Fruit fly (Drosophila melanogaster) whole organism, embryonic: ENCODE data around the gene lili.

Experiments
- Abd-B ChIP-seq: fragments of 200-800 bp; sonication (Bioruptor generic); optimal IDR thresholded peaks from 2 replicates; lab custom pipeline; 2018; ENCODE audit warnings: missing biosample characterization, mild to moderate bottlenecking, missing genetic modification characterization, moderate library complexity
- CG14014 ChIP-seq: fragments of 200-800 bp; sonication (Bioruptor generic); IDR thresholded peaks from 2 replicates; pipeline ENCODE4 v1.3.6; 2022; ENCODE audit warnings: missing biosample characterization, missing genetic modification characterization
- CG7745 ChIP-seq: fragments of 200-800 bp; sonication (Bioruptor generic); optimal IDR thresholded peaks from 2 replicates; lab custom pipeline; 2018; ENCODE audit warnings: missing biosample characterization, mild to moderate bottlenecking, missing genetic modification characterization, moderate library complexity
- CG8924 ChIP-seq: fragments of 200-800 bp; optimal IDR thresholded peaks from 3 replicates; lab custom pipeline; 2019; ENCODE audit warnings: missing biosample characterization, mild to moderate bottlenecking, missing genetic modification characterization, moderate library complexity
- Med ChIP-seq: fragments of 200-800 bp; sonication (Bioruptor generic); peaks from one replicate; lab custom pipeline; 2016; ENCODE audit warnings: missing biosample characterization, missing genetic modification characterization, mild to moderate bottlenecking, inconsistent platforms, moderate library complexity
- nerfin-1 ChIP-seq: fragments of 200-800 bp; sonication (Bioruptor generic); optimal IDR thresholded peaks from 3 replicates; lab custom pipeline; 2019; ENCODE audit warnings: missing biosample characterization, mild to moderate bottlenecking, missing genetic modification characterization, moderate library complexity
- sens-2 ChIP-seq: fragments of 200-800 bp; sonication (Bioruptor generic); IDR thresholded peaks from 2 replicates; pipeline ENCODE4 v1.3.6; 2022; ENCODE audit warnings: missing biosample characterization, missing genetic modification characterization

DNA sequence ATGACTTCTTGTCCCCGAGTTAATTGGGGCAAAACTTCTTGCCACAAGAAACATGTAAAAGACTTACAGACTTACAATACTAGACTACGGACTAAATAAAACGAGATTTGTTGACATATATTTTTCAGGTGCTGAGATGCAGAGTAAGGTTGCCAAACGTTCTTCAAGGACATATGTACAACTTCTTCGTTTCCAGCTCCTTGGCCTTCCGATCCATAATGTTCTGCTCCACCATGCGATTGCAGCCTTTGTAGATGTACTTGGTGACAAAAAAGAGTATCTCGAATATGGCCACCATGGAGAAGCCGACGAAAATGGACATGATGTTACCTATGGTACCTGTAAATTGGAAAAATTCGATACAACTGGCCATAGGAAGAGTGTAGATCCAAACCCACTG lies 43.6 kb upstream of the lili start, which contains the start of gene CAH4:
- TF ChIP-seq nerfin-1, result no peak
- no peak for TF ChIP-seq CG8924 (tag; lab: Kevin White, UChicago)
- no peak for TF ChIP-seq Abd-B (GFP tag; lab: Kevin White, UChicago)
- no peak for TF ChIP-seq sens-2
- no peak for TF ChIP-seq CG7745 (tag; lab: Kevin White, UChicago)
- no peak for TF ChIP-seq Med (GFP tag; lab: Kevin White, UChicago)
- no peak for TF ChIP-seq CG14014
